Worm (Caenorhabditis elegans) whole organism, L4 larva: ENCODE data around the gene C25E10.4.
A peak's percentile ranks its signal among the peaks of the same experiment; 100 is the strongest.

Experiments used
- D1046.2 ChIP-seq: fragments of 200-800 bp; sonication (Bioruptor generic); IDR thresholded peaks from 2 replicates; pipeline ENCODE4 v1.3.6; 2022; ENCODE audit warnings: missing genetic modification characterization, missing compliant biosample characterization
- F10B5.3 ChIP-seq: sonication (generic microtip); optimal IDR thresholded peaks from 2 replicates; lab custom pipeline; 2016; ENCODE audit warnings: mild to moderate bottlenecking, missing genetic modification characterization, missing compliant biosample characterization
- F37D6.2 ChIP-seq: sonication (generic microtip); optimal IDR thresholded peaks from 2 replicates; lab custom pipeline; 2016; ENCODE audit warnings: mild to moderate bottlenecking, missing genetic modification characterization, missing compliant biosample characterization
- Y105C5A.15 ChIP-seq: fragments of 200-800 bp; sonication (Bioruptor generic); IDR thresholded peaks from 2 replicates; pipeline ENCODE4 v1.3.6; 2022; ENCODE audit warnings: missing genetic modification characterization, missing compliant biosample characterization
- Y48G9A.11 ChIP-seq: fragments of 200-800 bp; sonication (Bioruptor generic); IDR thresholded peaks from 2 replicates; pipeline ENCODE4 v1.3.6; 2022; ENCODE audit warnings: missing genetic modification reagents, missing genetic modification characterization, missing compliant biosample characterization
- ZK337.2 ChIP-seq: fragments of 200-800 bp; sonication (Bioruptor generic); IDR thresholded peaks from 2 replicates; pipeline ENCODE4 v1.3.6; 2022; ENCODE audit warnings: missing genetic modification reagents, missing genetic modification characterization, missing compliant biosample characterization
- ZK546.5 ChIP-seq, 2 experiments: sonication (generic microtip); optimal IDR thresholded peaks; 2 replicates each; lab custom pipeline; 2017; ENCODE audit warnings: missing biosample characterization in 2 of 2, missing genetic modification characterization in 2 of 2
- aha-1 ChIP-seq: fragments of 150-350 bp; peaks from one replicate; lab custom pipeline; 2014; ENCODE audit warnings: missing biosample characterization, missing genetic modification characterization
- arid-1 ChIP-seq: fragments of 200-800 bp; sonication (Bioruptor generic); conservative IDR thresholded peaks from 2 replicates; pipeline ENCODE4 v1.3.6; 2022; ENCODE audit warnings: missing genetic modification reagents, missing genetic modification characterization, missing compliant biosample characterization
- ceh-28 ChIP-seq: fragments of 150-350 bp; optimal IDR thresholded peaks from 2 replicates; lab custom pipeline; 2014; ENCODE audit warnings: missing biosample characterization, missing genetic modification reagents, missing genetic modification characterization
- ces-1 ChIP-seq: fragments of 150-350 bp; sonication (generic microtip); optimal IDR thresholded peaks from 4 replicates; lab custom pipeline; 2014; ENCODE audit warnings: missing biosample characterization, missing genetic modification reagents, missing genetic modification characterization
- cey-2 ChIP-seq: sonication (generic microtip); optimal IDR thresholded peaks from 3 replicates; lab custom pipeline; 2017; ENCODE audit warnings: missing genetic modification characterization, mild to moderate bottlenecking, missing compliant biosample characterization, antibody characterized with exemption, borderline replicate concordance; ENCODE audit not compliant: insufficient read depth
- daf-16 ChIP-seq, 3 experiments: sonication (generic microtip); optimal IDR thresholded peaks; 2 replicates each; lab custom pipeline; 2016 to 2017; ENCODE audit warnings: missing genetic modification characterization in 3 of 3, missing genetic modification reagents in 3 of 3, mild to moderate bottlenecking in 2 of 3, missing compliant biosample characterization in 2 of 3, missing biosample characterization in 1 of 3, moderate library complexity in 1 of 3
- daf-8 ChIP-seq: fragments of 200-800 bp; sonication (Bioruptor generic); IDR thresholded peaks from 2 replicates; pipeline ENCODE4 v1.3.6; 2022; ENCODE audit warnings: missing genetic modification characterization, missing compliant biosample characterization
- dmd-6 ChIP-seq: fragments of 200-800 bp; sonication (Bioruptor generic); IDR thresholded peaks from 2 replicates; pipeline ENCODE4 v1.3.6; 2022; ENCODE audit warnings: missing genetic modification reagents, missing genetic modification characterization, missing compliant biosample characterization
- dmd-8 ChIP-seq: fragments of 200-800 bp; sonication (Bioruptor generic); IDR thresholded peaks from 2 replicates; pipeline ENCODE4 v1.3.6; 2022; ENCODE audit warnings: missing genetic modification characterization, missing compliant biosample characterization
- duxl-1 ChIP-seq: sonication (generic microtip); optimal IDR thresholded peaks from 2 replicates; lab custom pipeline; 2016; ENCODE audit warnings: mild to moderate bottlenecking, missing genetic modification characterization, moderate library complexity, missing compliant biosample characterization; ENCODE audit not compliant: poor library complexity
- dve-1 ChIP-seq: sonication (generic microtip); optimal IDR thresholded peaks from 2 replicates; lab custom pipeline; 2017; ENCODE audit warnings: antibody characterized with exemption, mild to moderate bottlenecking, missing genetic modification characterization, missing compliant biosample characterization; ENCODE audit not compliant: insufficient read depth
- egl-27 ChIP-seq: sonication (generic microtip); optimal IDR thresholded peaks from 3 replicates; lab custom pipeline; 2017; ENCODE audit warnings: missing biosample characterization, missing genetic modification reagents, missing genetic modification characterization
- egl-43 ChIP-seq: fragments of 200-800 bp; sonication (Bioruptor generic); IDR thresholded peaks from 2 replicates; pipeline ENCODE4 v1.3.6; 2022; ENCODE audit warnings: missing genetic modification reagents, missing genetic modification characterization, missing compliant biosample characterization
- lin-13 ChIP-seq: fragments of 150-350 bp; optimal IDR thresholded peaks from 2 replicates; lab custom pipeline; 2014; ENCODE audit warnings: missing biosample characterization, missing genetic modification reagents, missing genetic modification characterization
- lin-15B ChIP-seq: fragments of 150-350 bp; sonication (generic microtip); optimal IDR thresholded peaks from 3 replicates; lab custom pipeline; 2014; ENCODE audit warnings: missing biosample characterization, missing genetic modification characterization
- lin-29 ChIP-seq: fragments of 200-800 bp; sonication (Bioruptor generic); IDR thresholded peaks from 2 replicates; pipeline ENCODE4 v1.3.6; 2022; ENCODE audit warnings: missing genetic modification reagents, missing genetic modification characterization, missing compliant biosample characterization
- lin-38 ChIP-seq: fragments of 200-800 bp; sonication (Bioruptor generic); IDR thresholded peaks from 2 replicates; pipeline ENCODE4 v1.3.6; 2022; ENCODE audit warnings: missing genetic modification reagents, missing genetic modification characterization, missing compliant biosample characterization
- lir-3 ChIP-seq: sonication (generic microtip); optimal IDR thresholded peaks from 2 replicates; lab custom pipeline; 2016; ENCODE audit warnings: mild to moderate bottlenecking, missing genetic modification characterization, missing compliant biosample characterization
- madf-9 ChIP-seq: fragments of 200-800 bp; sonication (Bioruptor generic); conservative IDR thresholded peaks from 2 replicates; pipeline ENCODE4 v1.3.6; 2022; ENCODE audit warnings: missing genetic modification reagents, missing genetic modification characterization, missing compliant biosample characterization
- mep-1 ChIP-seq: fragments of 150-350 bp; sonication (generic microtip); optimal IDR thresholded peaks from 3 replicates; lab custom pipeline; 2014; ENCODE audit warnings: missing biosample characterization, missing genetic modification characterization
- mxl-3 ChIP-seq: fragments of 200-800 bp; sonication (Bioruptor generic); optimal IDR thresholded peaks from 2 replicates; lab custom pipeline; 2018; ENCODE audit warnings: mild to moderate bottlenecking, missing genetic modification characterization, missing compliant biosample characterization
- nhr-102 ChIP-seq: sonication (generic microtip); optimal IDR thresholded peaks from 2 replicates; lab custom pipeline; 2016; ENCODE audit warnings: mild to moderate bottlenecking, missing genetic modification characterization, moderate library complexity, missing compliant biosample characterization
- nhr-237 ChIP-seq: sonication (generic microtip); optimal IDR thresholded peaks from 2 replicates; lab custom pipeline; 2017; ENCODE audit warnings: missing biosample characterization, missing genetic modification characterization
- nhr-28 ChIP-seq: fragments of 150-350 bp; optimal IDR thresholded peaks from 2 replicates; lab custom pipeline; 2014; ENCODE audit warnings: missing biosample characterization, missing genetic modification characterization
- php-3 ChIP-seq: fragments of 200-800 bp; sonication (Bioruptor generic); IDR thresholded peaks from 2 replicates; pipeline ENCODE4 v1.3.6; 2022; ENCODE audit warnings: missing genetic modification reagents, missing genetic modification characterization, missing compliant biosample characterization
- pqm-1 ChIP-seq: sonication (generic microtip); optimal IDR thresholded peaks from 2 replicates; lab custom pipeline; 2017; ENCODE audit warnings: missing biosample characterization, missing genetic modification characterization
- rbr-2 ChIP-seq: sonication (generic microtip); optimal IDR thresholded peaks from 2 replicates; lab custom pipeline; 2016; ENCODE audit warnings: missing genotype, missing genetic modification characterization, missing compliant biosample characterization
- snpc-1.2 ChIP-seq: fragments of 200-800 bp; sonication (Bioruptor generic); IDR thresholded peaks from 2 replicates; pipeline ENCODE4 v1.3.6; 2022; ENCODE audit warnings: missing genetic modification reagents, missing genetic modification characterization, missing compliant biosample characterization
- spr-1 ChIP-seq: sonication (generic microtip); optimal IDR thresholded peaks from 2 replicates; lab custom pipeline; 2016; ENCODE audit warnings: mild to moderate bottlenecking, missing genetic modification characterization, missing compliant biosample characterization
- tag-97 ChIP-seq: fragments of 200-800 bp; sonication (Bioruptor generic); IDR thresholded peaks from 2 replicates; pipeline ENCODE4 v1.3.6; 2022; ENCODE audit warnings: missing genetic modification characterization, missing compliant biosample characterization
- tra-1 ChIP-seq: fragments of 200-800 bp; sonication (Bioruptor generic); IDR thresholded peaks from 2 replicates; pipeline ENCODE4 v1.3.6; 2022; ENCODE audit warnings: missing genetic modification reagents, missing genetic modification characterization, missing compliant biosample characterization
- unc-62 ChIP-seq, 3 experiments: fragments of 150-350 bp in 1 of 3; sonication (generic microtip); optimal IDR thresholded peaks in 2 of 3; peaks in 1 of 3; 1 replicate in 1 of 3; 2 replicates in 2 of 3; lab custom pipeline; 2014 to 2017; ENCODE audit warnings: missing biosample characterization in 3 of 3, missing genetic modification characterization in 3 of 3, missing genetic modification reagents in 3 of 3, missing genotype in 1 of 3
- vab-7 ChIP-seq: fragments of 200-800 bp; sonication (Bioruptor generic); IDR thresholded peaks from 2 replicates; pipeline ENCODE4 v1.3.6; 2022; ENCODE audit warnings: missing genetic modification reagents, missing genetic modification characterization, missing compliant biosample characterization
- zip-2 ChIP-seq: fragments of 150-350 bp; optimal IDR thresholded peaks from 2 replicates; lab custom pipeline; 2014; ENCODE audit warnings: missing biosample characterization, missing genetic modification characterization

Gene C25E10.4

ce11 chrV:9044871-9045270 is 11.5 kb downstream of the C25E10.4 start, which contains the start of gene nhr-30:
nhr-30 (plus strand) TSS chrV:9045171.
- TF ChIP-seq unc-62 (GFP tag; optimal IDR thresholded peaks at IDR 0.05 in 1 of 2; lab: Kevin White, UChicago) (peak in 1 of 2 experiments; percentile 1), unc-62 (tag; optimal IDR thresholded peaks at IDR 0.05; lab: Kevin White, UChicago) (no peak), snpc-1.2 (GFP tag; lab: Robert Waterston, UW) (no peak)

DNA sequence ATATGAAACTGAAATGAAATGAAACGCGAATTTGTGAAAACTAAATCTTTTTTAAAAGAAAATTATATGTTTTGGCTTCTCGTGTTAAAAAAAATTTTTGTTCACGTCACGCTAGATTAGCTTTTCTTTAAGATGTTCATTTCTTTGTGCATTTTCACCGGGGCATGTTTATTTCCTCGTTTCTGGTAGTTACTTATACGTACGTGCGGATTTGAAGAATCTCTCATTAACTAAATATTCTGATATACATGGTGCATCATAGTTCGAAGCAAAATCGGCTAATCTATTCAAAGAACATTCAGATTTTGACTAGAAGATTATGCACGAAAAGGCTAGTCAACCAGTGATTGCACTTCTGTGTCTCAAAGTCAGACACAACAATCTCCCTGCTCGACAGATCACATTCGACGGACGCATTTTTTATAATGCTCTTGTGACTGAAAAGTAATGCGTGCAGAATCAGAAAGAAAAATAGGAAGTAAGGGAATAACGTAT is 14.2 kb downstream of the C25E10.4 start, which contains the start of gene C25E10.17:
C25E10.17 (minus strand) TSS at position 51 of the 495 bp plus-strand sequence.
- TF ChIP-seq aha-1 (peak; percentile 92), ceh-28 (tag; lab: Kevin White, UChicago) (no peak)

DNA sequence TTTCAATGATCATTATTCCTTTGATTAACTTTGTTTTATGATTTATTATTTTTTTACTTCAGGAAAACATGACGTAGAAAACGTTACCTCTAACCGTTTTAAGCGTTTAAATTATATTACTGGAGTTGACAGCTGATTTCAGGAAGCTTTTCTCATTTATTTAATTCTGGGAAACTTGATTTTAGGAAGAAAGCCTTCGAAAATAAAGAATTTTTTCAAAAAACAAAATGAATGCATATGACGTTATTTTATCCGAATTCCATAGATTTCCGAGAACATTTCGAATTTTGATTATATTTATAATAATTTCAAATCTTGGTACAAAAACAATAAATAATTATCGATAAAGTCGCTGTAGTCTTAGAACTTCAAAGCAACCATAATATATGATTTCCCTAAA is 15.9 kb downstream of the C25E10.4 start:
- TF ChIP-seq nhr-28: no peak
- TF ChIP-seq tag-97 (GFP tag; lab: Robert Waterston, UW): no peak
- TF ChIP-seq dmd-6 (GFP tag; lab: Robert Waterston, UW): no peak
- TF ChIP-seq lin-38 (GFP tag; lab: Robert Waterston, UW): no peak
- no peak for TF ChIP-seq madf-9 (GFP tag; lab: Robert Waterston, UW)
- no peak for TF ChIP-seq dve-1
- TF ChIP-seq, all 104 proteins: peak for 0

ce11 chrV:9051100-9051499 is 17.7 kb downstream of the C25E10.4 start, which contains the start of gene C25E10.7:
C25E10.7 (minus strand) TSS chrV:9051200.
- no peak for TF ChIP-seq tra-1 (GFP tag; lab: Robert Waterston, UW)
- no peak for TF ChIP-seq nhr-28
- no peak for TF ChIP-seq nhr-237 (tag; lab: Kevin White, UChicago)
- TF ChIP-seq php-3 (GFP tag; lab: Robert Waterston, UW): no peak
- TF ChIP-seq mep-1 (tag; lab: Kevin White, UChicago): no peak
- TF ChIP-seq Y48G9A.11 (GFP tag; lab: Robert Waterston, UW): no peak
- TF ChIP-seq egl-43: no peak
- no peak for TF ChIP-seq zip-2 (tag; lab: Kevin White, UChicago)
- TF ChIP-seq Y105C5A.15: no peak
- TF ChIP-seq dmd-6 (GFP tag; lab: Robert Waterston, UW): no peak
- no peak for TF ChIP-seq lir-3
- no peak for TF ChIP-seq ZK337.2 (GFP tag; lab: Robert Waterston, UW)
- TF ChIP-seq duxl-1 (tag; lab: Kevin White, UChicago): no peak
- no peak for TF ChIP-seq F10B5.3 (tag; lab: Kevin White, UChicago)
- no peak for TF ChIP-seq vab-7 (GFP tag; lab: Robert Waterston, UW)
- TF ChIP-seq cey-2 (tag; lab: Kevin White, UChicago): no peak
- TF ChIP-seq spr-1 (tag; lab: Kevin White, UChicago): no peak
- no peak for TF ChIP-seq unc-62 (GFP tag; optimal IDR thresholded peaks at IDR 0.05 in 1 of 2; lab: Kevin White, UChicago)
- no peak for TF ChIP-seq unc-62 (tag; optimal IDR thresholded peaks at IDR 0.05; lab: Kevin White, UChicago)
- no peak for TF ChIP-seq lin-13 (GFP tag; lab: Kevin White, UChicago)
- no peak for TF ChIP-seq pqm-1

DNA sequence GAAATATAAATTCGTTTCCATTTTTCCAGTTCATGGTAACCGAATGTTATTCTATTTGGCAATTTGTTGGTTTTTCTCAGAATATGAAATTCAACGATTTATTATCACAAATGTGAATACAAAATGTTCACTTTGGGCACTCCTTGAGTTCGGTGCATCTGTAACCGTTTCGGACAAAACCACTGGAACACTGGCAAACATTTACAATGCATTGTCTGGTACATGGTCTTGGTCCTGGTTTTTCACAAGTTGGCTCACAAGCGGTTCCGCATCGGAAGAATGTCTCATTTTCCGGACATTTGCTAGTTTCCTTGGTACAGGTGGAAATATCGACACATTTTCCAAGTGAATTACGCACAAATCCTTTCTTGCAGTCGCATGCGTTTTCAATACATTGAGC is 19.9 kb downstream of the C25E10.4 start:
- TF ChIP-seq aha-1: peak; percentile 93
- no peak for TF ChIP-seq daf-8 (GFP tag; lab: Robert Waterston, UW)

ce11 chrV:9053969-9054368 is 20.6 kb downstream of the C25E10.4 start, which contains the start of gene C25E10.8:
C25E10.8 (minus strand) TSS chrV:9054069.
- TF ChIP-seq lin-15B (no peak), dmd-8 (GFP tag; lab: Robert Waterston, UW) (no peak), F37D6.2 (tag; lab: Kevin White, UChicago) (no peak), pqm-1 (no peak), lin-13 (GFP tag; lab: Kevin White, UChicago) (no peak), nhr-102 (tag; lab: Kevin White, UChicago) (no peak), daf-16 (GFP tag; optimal IDR thresholded peaks at IDR 0.05; lab: Kevin White, UChicago) (no peak), daf-16 (tag; optimal IDR thresholded peaks at IDR 0.05; lab: Kevin White, UChicago) (no peak), mxl-3 (GFP tag; lab: Kevin White, UChicago) (no peak), egl-27 (no peak), lin-29 (no peak), arid-1 (GFP tag; lab: Robert Waterston, UW) (no peak), ces-1 (no peak), rbr-2 (tag; lab: Kevin White, UChicago) (no peak), nhr-28 (no peak), ZK546.5 (tag; optimal IDR thresholded peaks at IDR 0.05; lab: Kevin White, UChicago) (no peak), D1046.2 (GFP tag; lab: Robert Waterston, UW) (no peak)
